Worm (Caenorhabditis elegans) whole organism, early embryonic: ENCODE measurements around the gene T28A8.6.

Experiments used
- F13C5.2 ChIP-seq: sonication (generic microtip); optimal IDR thresholded peaks from 2 replicates; lab custom pipeline; 2017; ENCODE audit warnings: mild to moderate bottlenecking, missing genetic modification characterization, inconsistent platforms, missing compliant biosample characterization
- ama-1 ChIP-seq: fragments of 150-350 bp; optimal IDR thresholded peaks from 2 replicates; lab custom pipeline; 2014
- ceh-36 ChIP-seq: sonication (generic microtip); optimal IDR thresholded peaks from 2 replicates; lab custom pipeline; 2016; ENCODE audit warnings: missing genetic modification characterization, inconsistent platforms, missing compliant biosample characterization
- flt-1 ChIP-seq: fragments of 200-800 bp; sonication (Bioruptor generic); IDR thresholded peaks from 2 replicates; pipeline ENCODE4 v1.3.6; 2022; ENCODE audit warnings: missing genetic modification characterization, missing compliant biosample characterization
- hmg-4 ChIP-seq: fragments of 200-800 bp; sonication (Bioruptor generic); optimal IDR thresholded peaks from 2 replicates; lab custom pipeline; 2018; ENCODE audit warnings: mild to moderate bottlenecking, missing genetic modification characterization, missing compliant biosample characterization
- pes-1 ChIP-seq: fragments of 200-800 bp; sonication (Bioruptor generic); IDR thresholded peaks from 2 replicates; pipeline ENCODE4 v1.3.6; 2022; ENCODE audit warnings: missing genetic modification reagents, missing genetic modification characterization, missing compliant biosample characterization
- scrt-1 ChIP-seq: fragments of 200-800 bp; sonication (Bioruptor generic); IDR thresholded peaks from 2 replicates; pipeline ENCODE4 v1.3.6; 2022; ENCODE audit warnings: missing genetic modification characterization, missing compliant biosample characterization
- sea-1 ChIP-seq: fragments of 200-800 bp; sonication (Bioruptor generic); conservative IDR thresholded peaks from 2 replicates; pipeline ENCODE4 v1.3.6; 2022; ENCODE audit warnings: missing genetic modification characterization, missing compliant biosample characterization

DNA sequence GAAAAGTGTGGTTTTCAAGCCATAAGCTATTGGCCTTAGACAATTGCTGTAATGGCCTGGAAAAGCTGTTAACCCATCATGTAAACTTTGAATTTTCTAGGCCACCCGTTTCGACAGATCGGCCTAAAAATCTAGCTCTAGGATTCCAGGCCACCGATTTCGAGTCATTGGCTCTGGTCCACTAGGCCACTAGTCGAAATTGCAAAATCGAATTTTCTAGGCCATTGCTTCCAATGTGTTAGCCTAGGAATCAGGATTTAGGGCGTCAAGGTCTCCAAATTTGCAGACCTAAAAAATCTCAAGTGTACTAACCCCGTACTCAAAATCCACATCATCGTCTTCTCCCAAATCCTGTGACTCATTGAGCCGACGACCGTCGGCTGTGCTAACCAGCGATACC lies 11.8 kb downstream of the T28A8.6 start:
- TF ChIP-seq scrt-1: no peak
- TF ChIP-seq pes-1 (GFP tag; lab: Robert Waterston, UW): no peak
- TF ChIP-seq ama-1 (lab: Kevin White, UChicago): no peak
- no peak for TF ChIP-seq hmg-4 (GFP tag; lab: Kevin White, UChicago)
- TF ChIP-seq ceh-36 (tag; lab: Kevin White, UChicago): no peak
- TF ChIP-seq flt-1 (GFP tag; lab: Robert Waterston, UW): no peak
- no peak for TF ChIP-seq F13C5.2 (tag; lab: Kevin White, UChicago)
- no peak for TF ChIP-seq sea-1
